Worm (Caenorhabditis elegans) whole organism, midembryonic: ENCODE measurements around the gene sel-7.

ENCODE experiments used
- flt-1 ChIP-seq: fragments of 200-800 bp; sonication (Bioruptor generic); IDR thresholded peaks from 2 replicates; pipeline ENCODE4 v1.3.6; 2022; ENCODE audit warnings: missing genetic modification characterization, missing compliant biosample characterization
- klf-2 ChIP-seq: fragments of 200-800 bp; sonication (Bioruptor generic); conservative IDR thresholded peaks from 2 replicates; pipeline ENCODE4 v1.3.6; 2022; ENCODE audit warnings: missing genetic modification reagents, missing genetic modification characterization, missing compliant biosample characterization
- med-1 ChIP-seq: sonication (generic microtip); optimal IDR thresholded peaks from 2 replicates; lab custom pipeline; 2017; ENCODE audit warnings: missing genetic modification characterization, mild to moderate bottlenecking, missing compliant biosample characterization, antibody characterized with exemption, missing genetic modification reagents; ENCODE audit not compliant: insufficient read depth
- tab-1 ChIP-seq: fragments of 200-800 bp; sonication (Bioruptor generic); IDR thresholded peaks from 2 replicates; pipeline ENCODE4 v1.3.6; 2022; ENCODE audit warnings: missing genetic modification characterization, missing compliant biosample characterization

DNA sequence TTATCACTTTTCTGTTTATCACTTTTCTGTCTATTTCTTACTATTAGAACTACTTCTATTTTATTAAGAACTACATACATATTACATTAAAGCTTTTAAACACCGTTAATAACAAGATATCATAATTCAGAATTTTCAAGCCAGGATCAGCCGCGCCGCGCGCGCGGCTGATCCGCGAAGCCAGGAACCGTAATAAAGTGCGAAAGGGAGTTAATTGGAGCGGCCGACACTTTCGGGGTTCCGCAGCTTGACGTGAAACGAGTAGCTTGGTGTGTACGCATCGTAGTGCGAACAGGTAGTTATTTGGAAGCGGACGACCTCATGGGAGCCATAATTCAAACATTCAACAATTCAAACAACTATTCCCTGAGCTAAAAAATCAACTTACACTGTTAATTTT lies 14.8 kb upstream of the sel-7 start:
- TF ChIP-seq klf-2 (no peak), med-1 (no peak), flt-1 (GFP tag; lab: Robert Waterston, UW) (no peak), tab-1 (GFP tag; lab: Robert Waterston, UW) (no peak)
